Fruit fly (Drosophila melanogaster): ENCODE data around the gene TfIIA-L.
A peak's percentile ranks its signal among the peaks of the same experiment; 100 is the strongest.

The TfIIA-L gene

dm6 chr3R:27282286-27282685 lies 31.4 kb downstream of the TfIIA-L start, which contains the start of gene mrt (continued):
- TF ChIP-seq gcm (GFP tag; optimal IDR thresholded peaks at IDR 0.05) (no peak), sim (GFP tag; IDR thresholded peaks at IDR 0.05) (no peak), chif (GFP tag; optimal IDR thresholded peaks at IDR 0.05) (peak; percentile 36 to 37), Chrac-16 (GFP tag; optimal IDR thresholded peaks at IDR 0.05) (peak; percentile 47), CG3726 (GFP tag; IDR thresholded peaks at IDR 0.05) (no peak), CG13296 (GFP tag; optimal IDR thresholded peaks at IDR 0.05) (no peak), Bgb (GFP tag; IDR thresholded peaks at IDR 0.05; ENCODE audit: partially characterized antibody) (no peak), maf-S (GFP tag; optimal IDR thresholded peaks at IDR 0.05) (peak; percentile 58), CG12769 (tag; optimal IDR thresholded peaks at IDR 0.05) (peak; percentile 30), tgo (GFP tag; IDR thresholded peaks at IDR 0.05) (peak; percentile 38; the same call in 1 of the 3 replicates), sug (tag; optimal IDR thresholded peaks at IDR 0.05) (peak; percentile 19), ci (GFP tag; IDR thresholded peaks at IDR 0.05) (0 out of 3 replicates have a peak, but pooled peaks have one; percentile 24), org-1 (GFP tag; optimal IDR thresholded peaks at IDR 0.05) (peak; percentile 43), CG15479 (GFP tag; optimal IDR thresholded peaks at IDR 0.05) (no peak), Dp (GFP tag; optimal IDR thresholded peaks at IDR 0.05) (no peak), gce (GFP tag; IDR thresholded peaks at IDR 0.05) (peak; percentile 29; the same call in 1 of the 3 replicates), hkb (optimal IDR thresholded peaks at IDR 0.05) (no peak), hkb (GFP tag; IDR thresholded peaks at IDR 0.05) (no peak), CG42726 (GFP tag; IDR thresholded peaks at IDR 0.05; ENCODE audit: partially characterized antibody) (no peak), CG10147 (GFP tag; optimal IDR thresholded peaks at IDR 0.05) (no peak), ken (GFP tag; IDR thresholded peaks at IDR 0.05) (no peak), Vsx1 (GFP tag; optimal IDR thresholded peaks at IDR 0.05) (no peak), yki (optimal IDR thresholded peaks at IDR 0.05) (no peak), CG31441 (GFP tag; IDR thresholded peaks at IDR 0.05) (0 out of 2 replicates have a peak, but pooled peaks have one; percentile 27), CG1602 (GFP tag; optimal IDR thresholded peaks at IDR 0.05) (peak; percentile 29), esg (GFP tag; conservative IDR thresholded peaks at IDR 0.05) (peak; percentile 38), Lpt (GFP tag; optimal IDR thresholded peaks at IDR 0.05) (no peak), Med (GFP tag) (peak; percentile 96), Ets97D (GFP tag; optimal IDR thresholded peaks at IDR 0.05) (no peak), CG11695 (GFP tag; IDR thresholded peaks at IDR 0.05) (0 out of 3 replicates have a peak, but pooled peaks have one; percentile 43), jing (GFP tag; optimal IDR thresholded peaks at IDR 0.05) (no peak), CG6654 (GFP tag; optimal IDR thresholded peaks at IDR 0.05) (no peak), CG8388 (GFP tag; optimal IDR thresholded peaks at IDR 0.05) (peak; percentile 100), tap (tag; optimal IDR thresholded peaks at IDR 0.05) (no peak), ATbp (GFP tag; optimal IDR thresholded peaks at IDR 0.05) (peak; percentile 11), CG12155 (GFP tag; optimal IDR thresholded peaks at IDR 0.05) (peak; percentile 45), MTF-1 (GFP tag; optimal IDR thresholded peaks at IDR 0.05; ENCODE audit: borderline replicate concordance) (no peak), pros (GFP tag; optimal IDR thresholded peaks at IDR 0.05) (no peak), Spps (tag; optimal IDR thresholded peaks at IDR 0.05) (no peak), CG6272 (GFP tag; IDR thresholded peaks at IDR 0.05) (no peak), psq (GFP tag; optimal IDR thresholded peaks at IDR 0.05) (peak; percentile 21), Jarid2 (GFP tag; optimal IDR thresholded peaks at IDR 0.05) (no peak), CG10209 (GFP tag; optimal IDR thresholded peaks at IDR 0.05) (peak; percentile 18), ttk (GFP tag; IDR thresholded peaks at IDR 0.05) (no peak), sens (GFP tag) (peak; percentile 95), hth (optimal IDR thresholded peaks at IDR 0.05) (no peak), GATAe (GFP tag; conservative IDR thresholded peaks at IDR 0.05) (no peak), CG33213 (GFP tag; optimal IDR thresholded peaks at IDR 0.05) (peak; percentile 44), h (optimal IDR thresholded peaks at IDR 0.05) (no peak), ham (GFP tag; IDR thresholded peaks at IDR 0.05) (no peak), CG17829 (tag; optimal IDR thresholded peaks at IDR 0.05) (peak; percentile 32), CG14441 (GFP tag; IDR thresholded peaks at IDR 0.05) (0 out of 2 replicates have a peak, but pooled peaks have one; percentile 6), CG4854 (GFP tag; optimal IDR thresholded peaks at IDR 0.05) (no peak)

Data from whole organism, embryonic.